Fruit fly (Drosophila melanogaster): ENCODE data around the gene Ogg1.

The Ogg1 gene

DNA sequence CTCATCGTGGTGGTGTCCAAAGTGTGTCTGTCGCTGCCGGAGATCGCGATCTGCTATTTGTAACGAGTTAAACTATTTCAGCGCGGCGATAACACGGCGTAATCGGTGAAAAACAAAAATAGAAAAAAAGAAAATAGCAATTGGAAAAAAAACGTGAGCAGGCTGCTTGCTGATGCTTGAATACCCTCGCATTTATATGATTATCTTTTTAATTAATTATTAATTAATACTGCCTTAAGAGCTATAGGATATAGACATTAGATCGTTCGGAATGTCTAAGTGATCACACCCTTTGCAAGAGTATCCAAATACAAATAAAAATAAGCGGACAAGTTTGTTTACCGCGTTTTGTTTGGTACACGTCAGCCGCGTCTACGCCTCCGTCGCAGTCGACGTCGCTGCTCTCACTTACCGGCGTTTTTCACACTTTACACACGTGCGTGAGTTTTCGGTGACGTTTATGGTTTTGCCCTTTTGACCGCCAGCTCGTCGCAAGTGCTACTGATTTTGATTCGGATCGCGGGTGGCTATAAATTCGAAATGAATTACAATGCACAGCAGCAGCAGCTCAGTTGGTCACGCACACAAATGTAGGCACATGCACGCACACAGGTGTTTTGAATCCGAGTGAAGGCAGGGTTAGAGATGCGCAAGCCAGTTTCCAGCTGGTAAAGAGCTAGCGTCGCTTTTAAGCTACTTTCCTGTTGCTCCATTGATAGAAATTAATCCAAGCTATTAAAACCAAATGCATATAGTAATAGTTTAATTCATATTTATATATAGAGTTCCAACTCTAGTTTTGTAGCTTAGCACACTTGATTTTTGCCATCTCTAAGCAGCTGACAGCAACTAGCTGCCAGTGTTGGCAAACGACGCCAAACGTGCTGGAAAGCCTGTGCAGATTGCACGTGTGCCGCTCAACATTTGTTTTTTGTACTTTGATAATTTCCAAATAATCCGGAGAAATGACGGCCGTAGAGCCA lies 24.2 kb downstream of the Ogg1 start, which contains the start of the genes CG2004 and CG1785 (continued):
- TF ChIP-seq CG8359 (GFP tag; optimal IDR thresholded peaks at IDR 0.05; ENCODE audit: borderline replicate concordance) (peak; percentile 53), ci (GFP tag; IDR thresholded peaks at IDR 0.05) (peak; percentile 95), Sry-β (GFP tag; optimal IDR thresholded peaks at IDR 0.05) (peak; percentile 90), Xbp1 (GFP tag; optimal IDR thresholded peaks at IDR 0.05) (peak; percentile 93), sd (tag; optimal IDR thresholded peaks at IDR 0.05) (peak; percentile 46), CG32532 (GFP tag; IDR thresholded peaks at IDR 0.05) (peak; percentile 94), CG11696 (GFP tag; IDR thresholded peaks at IDR 0.05) (peak; percentile 69; the same call in 1 of the 2 replicates), Lpt (GFP tag; optimal IDR thresholded peaks at IDR 0.05) (no peak), CG10267 (tag; optimal IDR thresholded peaks at IDR 0.05) (peak; percentile 98), Dp (GFP tag; optimal IDR thresholded peaks at IDR 0.05) (peak; percentile 41), CG9727 (GFP tag; optimal IDR thresholded peaks at IDR 0.05) (peak; percentile 93), CG9215 (GFP tag; IDR thresholded peaks at IDR 0.05) (peak; percentile 91), Max (GFP tag; optimal IDR thresholded peaks at IDR 0.05) (peak; percentile 95), CG31441 (GFP tag; IDR thresholded peaks at IDR 0.05) (peak; percentile 86), Oaz (GFP tag; IDR thresholded peaks at IDR 0.05) (peak; percentile 90), yki (optimal IDR thresholded peaks at IDR 0.05) (no peak), CG8924 (tag; optimal IDR thresholded peaks at IDR 0.05) (peak; percentile 91), Xrp1 (GFP tag; IDR thresholded peaks at IDR 0.05) (peak; percentile 96), chn (GFP tag; optimal IDR thresholded peaks at IDR 0.05) (peak; percentile 91), CG1529 (GFP tag; optimal IDR thresholded peaks at IDR 0.05) (peak; percentile 84), lola (GFP tag; optimal IDR thresholded peaks at IDR 0.05) (peak in 1 of 3 experiments; percentile 89), eyg (GFP tag; optimal IDR thresholded peaks at IDR 0.05) (no peak), bsh (GFP tag; optimal IDR thresholded peaks at IDR 0.05) (peak; percentile 6 to 91), pb (GFP tag; optimal IDR thresholded peaks at IDR 0.05) (no peak), odd (GFP tag; optimal IDR thresholded peaks at IDR 0.05) (peak; percentile 73), CG31224 (GFP tag; IDR thresholded peaks at IDR 0.05) (peak; percentile 89), ac (GFP tag; optimal IDR thresholded peaks at IDR 0.05) (peak; percentile 85), tna (GFP tag; IDR thresholded peaks at IDR 0.05; ENCODE audit: partially characterized antibody) (no peak), btn (GFP tag; optimal IDR thresholded peaks at IDR 0.05) (peak; percentile 55), CG1603 (tag; optimal IDR thresholded peaks at IDR 0.05) (peak; percentile 80), dmrt99B (tag; optimal IDR thresholded peaks at IDR 0.05) (peak; percentile 71), bigmax (GFP tag; optimal IDR thresholded peaks at IDR 0.05) (no peak), CG34224 (GFP tag; IDR thresholded peaks at IDR 0.05; ENCODE audit: partially characterized antibody) (peak; percentile 55), CG7556 (GFP tag; optimal IDR thresholded peaks at IDR 0.05) (peak; percentile 92), CG9609 (GFP tag; optimal IDR thresholded peaks at IDR 0.05) (peak; percentile 67), CG18599 (GFP tag; optimal IDR thresholded peaks at IDR 0.05) (peak; percentile 94), nmo (GFP tag; optimal IDR thresholded peaks at IDR 0.05) (peak; percentile 73), corto (GFP tag; optimal IDR thresholded peaks at IDR 0.05) (no peak), CG4730 (GFP tag; IDR thresholded peaks at IDR 0.05) (peak; percentile 92), bcd (GFP tag; optimal IDR thresholded peaks at IDR 0.05) (peak; percentile 83), Oli (tag; optimal IDR thresholded peaks at IDR 0.05) (peak; percentile 79), tap (tag; optimal IDR thresholded peaks at IDR 0.05) (peak; percentile 74), CG8388 (GFP tag; optimal IDR thresholded peaks at IDR 0.05) (peak; percentile 86), CG10654 (GFP tag; optimal IDR thresholded peaks at IDR 0.05) (peak; percentile 88), Gsc (GFP tag; IDR thresholded peaks at IDR 0.05) (peak; percentile 82), zen2 (GFP tag; IDR thresholded peaks at IDR 0.05; ENCODE audit: partially characterized antibody) (peak; percentile 44; the same call in 1 of the 3 replicates), sob (GFP tag; IDR thresholded peaks at IDR 0.05) (peak; percentile 96)
